Fruit fly (Drosophila melanogaster): Measurements from ENCODE around the gene dpr19.

Gene dpr19

dm6 chr2L:10334854-10335277 lies 41.1 kb upstream of the dpr19 start (continued):
- peak; percentile 81; the same call in 2 of the 3 replicates for TF ChIP-seq Dbx (GFP tag; IDR thresholded peaks at IDR 0.05)
- TF ChIP-seq CG30431 (GFP tag; optimal IDR thresholded peaks at IDR 0.05): no peak
- TF ChIP-seq zf30C (GFP tag; optimal IDR thresholded peaks at IDR 0.05): no peak
- TF ChIP-seq CG7839 (tag; optimal IDR thresholded peaks at IDR 0.05): peak; percentile 14
- peak; percentile 93 for TF ChIP-seq CG13894 (tag; optimal IDR thresholded peaks at IDR 0.05)
- TF ChIP-seq pan (optimal IDR thresholded peaks at IDR 0.05): no peak
- TF ChIP-seq pan (GFP tag; optimal IDR thresholded peaks at IDR 0.05 in 1 of 2, IDR thresholded peaks at IDR 0.05 in 1 of 2): no peak
- TF ChIP-seq E2f2 (GFP tag; IDR thresholded peaks at IDR 0.05): peak; percentile 30; the same call in 1 of the 2 replicates
- TF ChIP-seq hb (GFP tag; IDR thresholded peaks at IDR 0.05; ENCODE audit: partially characterized antibody): no peak
- TF ChIP-seq CG12299 (tag; optimal IDR thresholded peaks at IDR 0.05): peak; percentile 70
- TF ChIP-seq CG5180 (GFP tag; optimal IDR thresholded peaks at IDR 0.05): peak; percentile 65
- TF ChIP-seq CG1647 (GFP tag; optimal IDR thresholded peaks at IDR 0.05): peak; percentile 61
- TF ChIP-seq CG12236 (GFP tag; optimal IDR thresholded peaks at IDR 0.05): peak; percentile 43
- no peak for TF ChIP-seq ham (GFP tag; IDR thresholded peaks at IDR 0.05)
- TF ChIP-seq CG10543 (GFP tag; optimal IDR thresholded peaks at IDR 0.05): peak; percentile 97
- TF ChIP-seq Ets97D (GFP tag; optimal IDR thresholded peaks at IDR 0.05): no peak
- peak; percentile 85 for TF ChIP-seq Fer1 (GFP tag; optimal IDR thresholded peaks at IDR 0.05)
- peak; percentile 63 for TF ChIP-seq CG10209 (GFP tag; optimal IDR thresholded peaks at IDR 0.05)
- peak; percentile 43 to 48 for TF ChIP-seq bsh (GFP tag; optimal IDR thresholded peaks at IDR 0.05)
- TF ChIP-seq Kr (GFP tag; optimal IDR thresholded peaks at IDR 0.05): no peak
- TF ChIP-seq CG7963 (GFP tag; IDR thresholded peaks at IDR 0.05; ENCODE audit: partially characterized antibody): no peak
- TF ChIP-seq tx (GFP tag; optimal IDR thresholded peaks at IDR 0.05): no peak
- TF ChIP-seq cwo (GFP tag; optimal IDR thresholded peaks at IDR 0.05): peak; percentile 61
- peak; percentile 24 for TF ChIP-seq CG1792 (GFP tag; optimal IDR thresholded peaks at IDR 0.05)
- TF ChIP-seq CG6683 (GFP tag; optimal IDR thresholded peaks at IDR 0.05): peak; percentile 50
- peak; percentile 75 for TF ChIP-seq CG6254 (GFP tag; optimal IDR thresholded peaks at IDR 0.05)
- peak; percentile 51 for TF ChIP-seq ab (GFP tag; optimal IDR thresholded peaks at IDR 0.05)
- TF ChIP-seq Dad (GFP tag; optimal IDR thresholded peaks at IDR 0.05): peak; percentile 17
- peak; percentile 24 for TF ChIP-seq fd3F (GFP tag; optimal IDR thresholded peaks at IDR 0.05)
- 0 out of 3 replicates have a peak, but pooled peaks have one; percentile 11 for TF ChIP-seq Doc3 (GFP tag; IDR thresholded peaks at IDR 0.05; ENCODE audit: partially characterized antibody)
- TF ChIP-seq knrl (GFP tag; IDR thresholded peaks at IDR 0.05; ENCODE audit: partially characterized antibody): peak; percentile 12; the same call in 1 of the 3 replicates
- TF ChIP-seq gce (GFP tag; IDR thresholded peaks at IDR 0.05): no peak
- TF ChIP-seq CG11398 (GFP tag; optimal IDR thresholded peaks at IDR 0.05): peak; percentile 30
- peak; percentile 64 for TF ChIP-seq CG17385 (GFP tag; optimal IDR thresholded peaks at IDR 0.05)
- no peak for TF ChIP-seq CG18764 (GFP tag; optimal IDR thresholded peaks at IDR 0.05)
- TF ChIP-seq dati (GFP tag; IDR thresholded peaks at IDR 0.05): no peak
- TF ChIP-seq rib (GFP tag; IDR thresholded peaks at IDR 0.05): peak; percentile 79; the same call in 1 of the 2 replicates
- TF ChIP-seq ranshi (GFP tag; IDR thresholded peaks at IDR 0.05): peak; percentile 46; the same call in 1 of the 2 replicates
- TF ChIP-seq jumu (GFP tag; optimal IDR thresholded peaks at IDR 0.05): peak; percentile 54
- TF ChIP-seq CG11695 (GFP tag; IDR thresholded peaks at IDR 0.05): peak; percentile 30; the same call in 1 of the 3 replicates
- peak; percentile 52 for TF ChIP-seq Nf-YB (GFP tag; optimal IDR thresholded peaks at IDR 0.05)
- peak; percentile 41 for TF ChIP-seq Atf-2 (GFP tag; optimal IDR thresholded peaks at IDR 0.05)
- no peak for TF ChIP-seq CG2889 (GFP tag; IDR thresholded peaks at IDR 0.05)
- TF ChIP-seq CG18599 (GFP tag; optimal IDR thresholded peaks at IDR 0.05): peak; percentile 84
- 0 out of 2 replicates have a peak, but pooled peaks have one; percentile 10 for TF ChIP-seq CG7372 (GFP tag; IDR thresholded peaks at IDR 0.05)
- peak; percentile 83 for TF ChIP-seq grn (GFP tag; optimal IDR thresholded peaks at IDR 0.05)
- TF ChIP-seq Neu2 (GFP tag; optimal IDR thresholded peaks at IDR 0.05; ENCODE audit: borderline replicate concordance): no peak
- TF ChIP-seq CG1024 (GFP tag; IDR thresholded peaks at IDR 0.05): peak; percentile 75; the same call in 1 of the 2 replicates
- TF ChIP-seq Chrac-16 (GFP tag; optimal IDR thresholded peaks at IDR 0.05): peak; percentile 2
- no peak for TF ChIP-seq run (tag; optimal IDR thresholded peaks at IDR 0.05)
